Worm (Caenorhabditis elegans) whole organism, midembryonic: Measurements from ENCODE around the gene acr-3.

Source experiments
- T22C8.4 ChIP-seq: fragments of 200-800 bp; sonication (Bioruptor generic); IDR thresholded peaks from 2 replicates; pipeline ENCODE4 v1.3.6; 2022; ENCODE audit warnings: missing genetic modification characterization, missing compliant biosample characterization
- cog-1 ChIP-seq: sonication (generic microtip); optimal IDR thresholded peaks from 2 replicates; lab custom pipeline; 2016; ENCODE audit warnings: missing genetic modification characterization, missing compliant biosample characterization
- flt-1 ChIP-seq: fragments of 200-800 bp; sonication (Bioruptor generic); IDR thresholded peaks from 2 replicates; pipeline ENCODE4 v1.3.6; 2022; ENCODE audit warnings: missing genetic modification characterization, missing compliant biosample characterization
- klf-2 ChIP-seq: fragments of 200-800 bp; sonication (Bioruptor generic); conservative IDR thresholded peaks from 2 replicates; pipeline ENCODE4 v1.3.6; 2022; ENCODE audit warnings: missing genetic modification reagents, missing genetic modification characterization, missing compliant biosample characterization
- med-1 ChIP-seq: sonication (generic microtip); optimal IDR thresholded peaks from 2 replicates; lab custom pipeline; 2017; ENCODE audit warnings: missing genetic modification characterization, mild to moderate bottlenecking, missing compliant biosample characterization, antibody characterized with exemption, missing genetic modification reagents; ENCODE audit not compliant: insufficient read depth
- ref-1 ChIP-seq: fragments of 200-800 bp; sonication (Bioruptor generic); conservative IDR thresholded peaks from 2 replicates; pipeline ENCODE4 v1.3.6; 2022; ENCODE audit warnings: missing genetic modification reagents, missing genetic modification characterization, missing compliant biosample characterization
- tab-1 ChIP-seq: fragments of 200-800 bp; sonication (Bioruptor generic); IDR thresholded peaks from 2 replicates; pipeline ENCODE4 v1.3.6; 2022; ENCODE audit warnings: missing genetic modification characterization, missing compliant biosample characterization
- ztf-23 ChIP-seq: fragments of 200-800 bp; sonication (Bioruptor generic); IDR thresholded peaks from 2 replicates; pipeline ENCODE4 v1.3.6; 2022; ENCODE audit warnings: missing genetic modification reagents, missing genetic modification characterization, missing compliant biosample characterization
- ztf-29 ChIP-seq: fragments of 200-800 bp; sonication (Bioruptor generic); IDR thresholded peaks from 2 replicates; pipeline ENCODE4 v1.3.6; 2022; ENCODE audit warnings: missing genetic modification reagents, missing genetic modification characterization, missing compliant biosample characterization

The acr-3 gene

ce11 chrX:6742891-6743290, 33.6 kb downstream of the acr-3 start:
- TF ChIP-seq ztf-23 (GFP tag; lab: Robert Waterston, UW) (no peak), tab-1 (GFP tag; lab: Robert Waterston, UW) (no peak), flt-1 (GFP tag; lab: Robert Waterston, UW) (no peak), T22C8.4 (no peak), med-1 (GFP tag; lab: Kevin White, UChicago) (no peak), ref-1 (GFP tag; lab: Robert Waterston, UW) (no peak), cog-1 (tag; lab: Kevin White, UChicago) (no peak), ztf-29 (GFP tag; lab: Robert Waterston, UW) (no peak), klf-2 (no peak)

ce11 chrX:6743344-6743743, 34.0 kb downstream of the acr-3 start:
- no peak for TF ChIP-seq ztf-23 (GFP tag; lab: Robert Waterston, UW)
- TF ChIP-seq med-1 (GFP tag; lab: Kevin White, UChicago): no peak
- TF ChIP-seq T22C8.4: no peak
- no peak for TF ChIP-seq ref-1 (GFP tag; lab: Robert Waterston, UW)
- TF ChIP-seq flt-1 (GFP tag; lab: Robert Waterston, UW): no peak
- TF ChIP-seq klf-2: no peak
- TF ChIP-seq tab-1 (GFP tag; lab: Robert Waterston, UW): no peak
- TF ChIP-seq cog-1 (tag; lab: Kevin White, UChicago): no peak

ce11 chrX:6743853-6744346, 34.6 kb downstream of the acr-3 start:
- TF ChIP-seq ztf-23 (GFP tag; lab: Robert Waterston, UW): no peak
- peak; percentile 14 for TF ChIP-seq cog-1 (tag; lab: Kevin White, UChicago)

ce11 chrX:6744537-6744936, 35.2 kb downstream of the acr-3 start:
- TF ChIP-seq med-1 (GFP tag; lab: Kevin White, UChicago): no peak
- no peak for TF ChIP-seq klf-2
- TF ChIP-seq tab-1 (GFP tag; lab: Robert Waterston, UW): no peak
- TF ChIP-seq ref-1 (GFP tag; lab: Robert Waterston, UW): no peak
- no peak for TF ChIP-seq flt-1 (GFP tag; lab: Robert Waterston, UW)
- no peak for TF ChIP-seq ztf-29 (GFP tag; lab: Robert Waterston, UW)

- no peak for TF ChIP-seq ref-1 (GFP tag; lab: Robert Waterston, UW)
- TF ChIP-seq klf-2: no peak
- TF ChIP-seq flt-1 (GFP tag; lab: Robert Waterston, UW): no peak
- TF ChIP-seq tab-1 (GFP tag; lab: Robert Waterston, UW): no peak
- TF ChIP-seq cog-1 (tag; lab: Kevin White, UChicago): no peak
- no peak for TF ChIP-seq ztf-23 (GFP tag; lab: Robert Waterston, UW)
Measured at ce11 chrX:6744978-6745377, 35.6 kb downstream of the acr-3 start.

- TF ChIP-seq T22C8.4: no peak
- no peak for TF ChIP-seq ztf-23 (GFP tag; lab: Robert Waterston, UW)
- TF ChIP-seq flt-1 (GFP tag; lab: Robert Waterston, UW): no peak
- no peak for TF ChIP-seq cog-1 (tag; lab: Kevin White, UChicago)
- TF ChIP-seq ztf-29 (GFP tag; lab: Robert Waterston, UW): no peak
- no peak for TF ChIP-seq med-1 (GFP tag; lab: Kevin White, UChicago)
- TF ChIP-seq klf-2: no peak
- TF ChIP-seq ref-1 (GFP tag; lab: Robert Waterston, UW): no peak
- TF ChIP-seq tab-1 (GFP tag; lab: Robert Waterston, UW): no peak
Measured at ce11 chrX:6745515-6745914, 36.2 kb downstream of the acr-3 start.

- no peak for TF ChIP-seq ztf-23 (GFP tag; lab: Robert Waterston, UW)
- TF ChIP-seq T22C8.4: no peak
- no peak for TF ChIP-seq klf-2
- TF ChIP-seq flt-1 (GFP tag; lab: Robert Waterston, UW): no peak
- TF ChIP-seq med-1 (GFP tag; lab: Kevin White, UChicago): no peak
- no peak for TF ChIP-seq ref-1 (GFP tag; lab: Robert Waterston, UW)
- no peak for TF ChIP-seq cog-1 (tag; lab: Kevin White, UChicago)
- no peak for TF ChIP-seq tab-1 (GFP tag; lab: Robert Waterston, UW)
- TF ChIP-seq ztf-29 (GFP tag; lab: Robert Waterston, UW): no peak
Measured at ce11 chrX:6746849-6747248, 37.5 kb downstream of the acr-3 start.

- no peak for TF ChIP-seq med-1 (GFP tag; lab: Kevin White, UChicago)
Measured at ce11 chrX:6747906-6748356, 38.6 kb downstream of the acr-3 start.

ce11 chrX:6749124-6749822, 39.9 kb downstream of the acr-3 start:
- TF ChIP-seq med-1 (GFP tag; lab: Kevin White, UChicago): no peak
- no peak for TF ChIP-seq T22C8.4
- no peak for TF ChIP-seq ztf-29 (GFP tag; lab: Robert Waterston, UW)
- no peak for TF ChIP-seq klf-2
- TF ChIP-seq flt-1 (GFP tag; lab: Robert Waterston, UW): no peak
- TF ChIP-seq ztf-23 (GFP tag; lab: Robert Waterston, UW): no peak
- TF ChIP-seq tab-1 (GFP tag; lab: Robert Waterston, UW): no peak
- no peak for TF ChIP-seq cog-1 (tag; lab: Kevin White, UChicago)
- no peak for TF ChIP-seq ref-1 (GFP tag; lab: Robert Waterston, UW)

- TF ChIP-seq ztf-29 (GFP tag; lab: Robert Waterston, UW): no peak
- no peak for TF ChIP-seq med-1 (GFP tag; lab: Kevin White, UChicago)
Measured at ce11 chrX:6750145-6750544, 40.8 kb downstream of the acr-3 start.
